Worm (Caenorhabditis elegans) whole organism, L1 larva: Measurements from ENCODE around the gene H40L08.8.

ENCODE experiments used
- C16A3.4 ChIP-seq: fragments of 150-350 bp; optimal IDR thresholded peaks from 2 replicates; lab custom pipeline; 2014; ENCODE audit warnings: missing biosample characterization, missing genetic modification characterization
- C34B4.2 ChIP-seq: sonication (generic microtip); optimal IDR thresholded peaks from 2 replicates; lab custom pipeline; 2017; ENCODE audit warnings: mild to moderate bottlenecking, missing genetic modification characterization, missing compliant biosample characterization
- aha-1 ChIP-seq: fragments of 150-350 bp; optimal IDR thresholded peaks from 2 replicates; lab custom pipeline; 2014; ENCODE audit warnings: missing biosample characterization, missing genetic modification characterization
- alr-1 ChIP-seq: fragments of 200-800 bp; sonication (Bioruptor generic); optimal IDR thresholded peaks from 2 replicates; lab custom pipeline; 2018; ENCODE audit warnings: borderline replicate concordance, mild to moderate bottlenecking, missing genetic modification characterization, missing compliant biosample characterization
- aly-2 ChIP-seq: fragments of 150-350 bp; optimal IDR thresholded peaks from 2 replicates; lab custom pipeline; 2014; ENCODE audit warnings: missing biosample characterization, missing genetic modification characterization
- blmp-1 ChIP-seq: fragments of 150-350 bp; optimal IDR thresholded peaks from 2 replicates; lab custom pipeline; 2014; ENCODE audit warnings: missing biosample characterization, missing genetic modification characterization
- ceh-63 ChIP-seq: fragments of 200-800 bp; sonication (Bioruptor generic); optimal IDR thresholded peaks from 2 replicates; lab custom pipeline; 2018; ENCODE audit warnings: mild to moderate bottlenecking, missing genetic modification characterization, missing compliant biosample characterization
- ceh-8 ChIP-seq: fragments of 200-800 bp; sonication (Bioruptor generic); optimal IDR thresholded peaks from 2 replicates; lab custom pipeline; 2018; ENCODE audit warnings: mild to moderate bottlenecking, missing genetic modification characterization, moderate library complexity, missing compliant biosample characterization
- ceh-88 ChIP-seq: fragments of 200-800 bp; sonication (Bioruptor generic); IDR thresholded peaks from 2 replicates; pipeline ENCODE4 v1.3.6; 2022; ENCODE audit warnings: missing genetic modification characterization, missing compliant biosample characterization
- ceh-90 ChIP-seq: sonication (generic microtip); optimal IDR thresholded peaks from 2 replicates; lab custom pipeline; 2016; ENCODE audit warnings: missing genetic modification characterization, missing compliant biosample characterization
- dpl-1 ChIP-seq, 3 experiments: fragments of 150-350 bp in 2 of 3; sonication (generic microtip) in 1 of 3; optimal IDR thresholded peaks; 2 replicates each; lab custom pipeline; 2014 to 2017; ENCODE audit warnings: missing biosample characterization in 3 of 3, missing genetic modification characterization in 3 of 3, missing genetic modification reagents in 3 of 3
- dsc-1 ChIP-seq: sonication (generic microtip); optimal IDR thresholded peaks from 2 replicates; lab custom pipeline; 2016; ENCODE audit warnings: mild to moderate bottlenecking, missing genetic modification characterization, missing compliant biosample characterization
- efl-1 ChIP-seq, 4 experiments: fragments of 150-350 bp; optimal IDR thresholded peaks in 3 of 4; peaks in 1 of 4; 1 replicate in 1 of 4; 2 replicates in 3 of 4; lab custom pipeline; 2014; ENCODE audit warnings: missing biosample characterization in 2 of 4, missing genetic modification characterization in 2 of 4, missing genetic modification reagents in 2 of 4
- elt-2 ChIP-seq: sonication (generic microtip); optimal IDR thresholded peaks from 2 replicates; lab custom pipeline; 2016; ENCODE audit warnings: missing genetic modification characterization, mild to moderate bottlenecking, inconsistent platforms, missing compliant biosample characterization, missing genetic modification reagents
- elt-3 ChIP-seq, 6 experiments: fragments of 150-350 bp in 1 of 6; sonication (generic microtip); optimal IDR thresholded peaks; 2 replicates each; lab custom pipeline; 2017 to 2018; ENCODE audit warnings: missing biosample characterization in 6 of 6, missing genetic modification characterization in 6 of 6, inconsistent platforms in 1 of 6
- fkh-10 ChIP-seq: sonication (generic microtip); optimal IDR thresholded peaks from 2 replicates; lab custom pipeline; 2017; ENCODE audit warnings: missing biosample characterization, missing genetic modification reagents, missing genetic modification characterization
- hlh-17 ChIP-seq: fragments of 200-800 bp; sonication (Bioruptor generic); optimal IDR thresholded peaks from 2 replicates; lab custom pipeline; 2018; ENCODE audit warnings: missing genetic modification characterization, mild to moderate bottlenecking, missing compliant biosample characterization, moderate library complexity, borderline replicate concordance
- jun-1 ChIP-seq: fragments of 150-350 bp; optimal IDR thresholded peaks from 2 replicates; lab custom pipeline; 2014; ENCODE audit warnings: missing biosample characterization, missing genetic modification reagents, missing genetic modification characterization
- lin-14 ChIP-seq: fragments of 200-800 bp; sonication (Bioruptor generic); optimal IDR thresholded peaks from 2 replicates; lab custom pipeline; 2018; ENCODE audit warnings: mild to moderate bottlenecking, missing genetic modification characterization, moderate library complexity, missing compliant biosample characterization
- lin-35 ChIP-seq, 2 experiments: fragments of 150-350 bp; optimal IDR thresholded peaks; 2 replicates each; lab custom pipeline; 2014; ENCODE audit warnings: missing biosample characterization in 2 of 2, missing genetic modification characterization in 2 of 2, missing genetic modification reagents in 2 of 2
- lin-39 ChIP-seq: fragments of 150-350 bp; optimal IDR thresholded peaks from 2 replicates; lab custom pipeline; 2014; ENCODE audit warnings: missing biosample characterization, missing genetic modification reagents, missing genetic modification characterization
- lir-3 ChIP-seq: sonication (generic microtip); optimal IDR thresholded peaks from 2 replicates; lab custom pipeline; 2016; ENCODE audit warnings: mild to moderate bottlenecking, missing genetic modification characterization, moderate library complexity, missing compliant biosample characterization; ENCODE audit not compliant: poor library complexity
- nhr-12 ChIP-seq: sonication (generic microtip); optimal IDR thresholded peaks from 2 replicates; lab custom pipeline; 2017; ENCODE audit warnings: missing biosample characterization, missing genetic modification characterization
- skn-1 ChIP-seq: fragments of 150-350 bp; optimal IDR thresholded peaks from 2 replicates; lab custom pipeline; 2014; ENCODE audit warnings: missing biosample characterization, missing genetic modification characterization
- snpc-4 ChIP-seq: fragments of 150-350 bp; optimal IDR thresholded peaks from 2 replicates; lab custom pipeline; 2014; ENCODE audit warnings: missing biosample characterization, missing genetic modification characterization
- snu-23 ChIP-seq: sonication (generic microtip); optimal IDR thresholded peaks from 2 replicates; lab custom pipeline; 2016; ENCODE audit warnings: missing genetic modification characterization, missing compliant biosample characterization
- sox-4 ChIP-seq: sonication (generic microtip); optimal IDR thresholded peaks from 2 replicates; lab custom pipeline; 2016; ENCODE audit warnings: missing genetic modification characterization, missing compliant biosample characterization
- unc-98 ChIP-seq: fragments of 200-800 bp; sonication (Bioruptor generic); IDR thresholded peaks from 2 replicates; pipeline ENCODE4 v1.3.6; 2022; ENCODE audit warnings: missing genetic modification characterization, missing compliant biosample characterization
- vab-15 ChIP-seq: sonication (generic microtip); optimal IDR thresholded peaks from 2 replicates; lab custom pipeline; 2017; ENCODE audit warnings: missing genotype, mild to moderate bottlenecking, missing genetic modification characterization, missing compliant biosample characterization
- zag-1 ChIP-seq: fragments of 150-350 bp; optimal IDR thresholded peaks from 2 replicates; lab custom pipeline; 2014; ENCODE audit warnings: missing biosample characterization, missing genetic modification characterization
- ztf-11 ChIP-seq, 2 experiments: sonication (generic microtip); optimal IDR thresholded peaks; 2 replicates each; lab custom pipeline; 2016 to 2017; ENCODE audit warnings: missing genetic modification characterization in 2 of 2, missing biosample characterization in 1 of 2, missing compliant biosample characterization in 1 of 2

The H40L08.8 gene

ce11 chrX:15120545-15120944 lies 43.1 kb upstream of the H40L08.8 start:
- TF ChIP-seq ceh-90 (tag; lab: Kevin White, UChicago) = no peak
- TF ChIP-seq hlh-17 (GFP tag; lab: Kevin White, UChicago) = no peak
- no peak for TF ChIP-seq sox-4 (tag; lab: Kevin White, UChicago)
- no peak for TF ChIP-seq unc-98
- no peak for TF ChIP-seq ztf-11 (tag; optimal IDR thresholded peaks at IDR 0.05; lab: Kevin White, UChicago)
- no peak for TF ChIP-seq C34B4.2 (tag; lab: Kevin White, UChicago)
- TF ChIP-seq zag-1 (tag; lab: Kevin White, UChicago) = no peak
- TF ChIP-seq alr-1 (tag; lab: Kevin White, UChicago) = no peak
- TF ChIP-seq nhr-12 (tag; lab: Kevin White, UChicago) = no peak
- no peak for TF ChIP-seq elt-3 (tag; optimal IDR thresholded peaks at IDR 0.05; lab: Kevin White, UChicago)
- TF ChIP-seq skn-1 (tag; lab: Kevin White, UChicago) = no peak

DNA sequence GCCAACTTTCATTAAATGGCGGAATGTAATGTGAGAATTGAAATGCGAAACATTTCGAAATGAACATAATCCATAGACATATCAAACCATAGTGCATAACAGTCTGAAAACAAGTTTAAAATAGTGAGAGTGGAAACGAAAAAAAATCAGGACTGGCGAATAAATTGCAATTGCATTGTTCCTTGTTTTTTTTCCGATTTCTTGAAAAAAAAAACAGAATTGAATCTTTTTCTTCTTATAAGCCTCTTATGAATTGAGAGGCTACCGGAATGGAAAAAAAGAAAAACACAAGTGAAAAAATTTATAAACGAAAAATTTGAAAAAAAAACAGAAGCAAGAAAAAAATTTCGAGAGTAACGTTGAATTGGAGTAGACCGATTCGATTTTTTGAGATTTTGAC lies 39.1 kb upstream of the H40L08.8 start, which contains the start of gene R07D5.2:
Gene R07D5.2, minus strand, starts transcription at position 101 of the 400 bp plus-strand sequence.
- no peak for TF ChIP-seq lin-35 (GFP tag; optimal IDR thresholded peaks at IDR 0.05; lab: Kevin White, UChicago)
- no peak for TF ChIP-seq efl-1 (optimal IDR thresholded peaks at IDR 0.05; lab: Kevin White, UChicago)
- no peak for TF ChIP-seq efl-1 (GFP tag; optimal IDR thresholded peaks at IDR 0.05 in 1 of 2; lab: Kevin White, UChicago)
- TF ChIP-seq C16A3.4 = no peak
- no peak for TF ChIP-seq lir-3 (tag; lab: Kevin White, UChicago)
- no peak for TF ChIP-seq dsc-1 (tag; lab: Kevin White, UChicago)
- TF ChIP-seq snu-23 (GFP tag; lab: Kevin White, UChicago) = no peak
- TF ChIP-seq ceh-8 (GFP tag; lab: Kevin White, UChicago) = no peak
- TF ChIP-seq blmp-1 = no peak

DNA sequence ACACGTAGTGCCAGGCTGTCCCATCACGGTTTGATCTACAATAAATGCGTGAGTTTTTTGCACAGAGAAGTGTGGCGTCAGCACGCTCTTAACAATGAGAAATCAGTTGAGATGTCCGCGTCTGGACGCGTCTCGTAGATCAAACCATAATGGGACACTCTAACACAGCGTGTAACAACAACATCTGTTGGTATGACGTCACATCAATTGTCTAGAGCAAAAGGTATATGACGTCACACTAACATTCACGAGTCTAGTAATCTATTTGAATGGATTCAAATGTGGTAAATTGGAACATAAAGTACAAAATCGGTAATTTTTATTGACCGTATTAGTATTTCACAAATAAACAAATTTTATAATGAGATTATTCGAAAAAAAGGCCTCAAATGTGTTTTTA lies 38.3 kb upstream of the H40L08.8 start:
- TF ChIP-seq aha-1 (no peak), dpl-1 (GFP tag; optimal IDR thresholded peaks at IDR 0.05; lab: Kevin White, UChicago) (no peak), elt-3 (tag; optimal IDR thresholded peaks at IDR 0.05; lab: Kevin White, UChicago) (no peak), C16A3.4 (no peak), nhr-12 (tag; lab: Kevin White, UChicago) (no peak), vab-15 (tag; lab: Kevin White, UChicago) (no peak), lin-39 (tag; lab: Kevin White, UChicago) (no peak), ceh-88 (GFP tag; lab: Robert Waterston, UW) (no peak), lin-14 (GFP tag; lab: Kevin White, UChicago) (no peak), skn-1 (tag; lab: Kevin White, UChicago) (no peak), ceh-8 (GFP tag; lab: Kevin White, UChicago) (no peak), jun-1 (tag; lab: Kevin White, UChicago) (no peak), fkh-10 (GFP tag; lab: Kevin White, UChicago) (no peak), aly-2 (tag; lab: Kevin White, UChicago) (no peak), snpc-4 (no peak)

ce11 chrX:15112172-15112571 lies 34.7 kb upstream of the H40L08.8 start:
- no peak for TF ChIP-seq ceh-63 (GFP tag; lab: Kevin White, UChicago)
- TF ChIP-seq snpc-4 = peak; percentile 5

- TF ChIP-seq elt-2 = no peak
- TF ChIP-seq blmp-1 = peak; percentile 54
Observed at ce11 chrX:15107747-15108252, 30.4 kb upstream of the H40L08.8 start, which contains the start of gene mlt-9. Gene mlt-9 (minus strand): TSS chrX:15107797.
